Worm (Caenorhabditis elegans) whole organism, mixed stage, embryonic: ENCODE results near the gene dhcr-7.

ENCODE experiments used
- ceh-83 ChIP-seq: fragments of 200-800 bp; sonication (Bioruptor generic); optimal IDR thresholded peaks from 2 replicates; lab custom pipeline; 2018; ENCODE audit warnings: mild to moderate bottlenecking, missing genetic modification characterization, missing compliant biosample characterization
- drap-1 ChIP-seq: fragments of 200-800 bp; sonication (Bioruptor generic); optimal IDR thresholded peaks from 3 replicates; lab custom pipeline; 2018; ENCODE audit warnings: mild to moderate bottlenecking, missing genetic modification characterization, missing compliant biosample characterization
- elt-3 ChIP-seq: fragments of 150-350 bp; optimal IDR thresholded peaks from 2 replicates; lab custom pipeline; 2014; ENCODE audit warnings: missing biosample characterization, missing genetic modification characterization
- hlh-1 ChIP-seq: fragments of 150-350 bp; optimal IDR thresholded peaks from 2 replicates; lab custom pipeline; 2014; ENCODE audit warnings: missing biosample characterization, missing genetic modification reagents, missing genetic modification characterization
- lin-13 ChIP-seq: fragments of 150-350 bp; optimal IDR thresholded peaks from 2 replicates; lab custom pipeline; 2014; ENCODE audit warnings: missing biosample characterization, missing genetic modification characterization
- lsy-2 ChIP-seq: fragments of 150-350 bp; optimal IDR thresholded peaks from 2 replicates; lab custom pipeline; 2014; ENCODE audit warnings: missing biosample characterization, missing genetic modification characterization
- nhr-12 ChIP-seq: fragments of 150-350 bp; optimal IDR thresholded peaks from 2 replicates; lab custom pipeline; 2014; ENCODE audit warnings: missing biosample characterization, missing genetic modification characterization
- nhr-28 ChIP-seq: fragments of 150-350 bp; optimal IDR thresholded peaks from 2 replicates; lab custom pipeline; 2014; ENCODE audit warnings: missing biosample characterization, missing genetic modification characterization
- pha-4 ChIP-seq: fragments of 150-350 bp; optimal IDR thresholded peaks from 2 replicates; lab custom pipeline; 2018; ENCODE audit warnings: missing biosample characterization, missing genetic modification reagents, missing genetic modification characterization
- snpc-4 ChIP-seq: fragments of 150-350 bp; optimal IDR thresholded peaks from 2 replicates; lab custom pipeline; 2014; ENCODE audit warnings: missing biosample characterization, missing genetic modification characterization
- sptf-1 ChIP-seq: sonication (generic microtip); optimal IDR thresholded peaks from 2 replicates; lab custom pipeline; 2017; ENCODE audit warnings: mild to moderate bottlenecking, missing genetic modification characterization, moderate library complexity, missing compliant biosample characterization
- unc-120 ChIP-seq: sonication (generic microtip); optimal IDR thresholded peaks from 2 replicates; lab custom pipeline; 2017; ENCODE audit warnings: missing genetic modification characterization, missing compliant biosample characterization; ENCODE audit not compliant: poor library complexity, severe bottlenecking
- unc-39 ChIP-seq: fragments of 150-350 bp; optimal IDR thresholded peaks from 2 replicates; lab custom pipeline; 2014; ENCODE audit warnings: missing biosample characterization, missing genetic modification characterization
- unc-62 ChIP-seq: fragments of 150-350 bp; optimal IDR thresholded peaks from 2 replicates; lab custom pipeline; 2014; ENCODE audit warnings: missing biosample characterization, missing genetic modification reagents, missing genetic modification characterization

DNA sequence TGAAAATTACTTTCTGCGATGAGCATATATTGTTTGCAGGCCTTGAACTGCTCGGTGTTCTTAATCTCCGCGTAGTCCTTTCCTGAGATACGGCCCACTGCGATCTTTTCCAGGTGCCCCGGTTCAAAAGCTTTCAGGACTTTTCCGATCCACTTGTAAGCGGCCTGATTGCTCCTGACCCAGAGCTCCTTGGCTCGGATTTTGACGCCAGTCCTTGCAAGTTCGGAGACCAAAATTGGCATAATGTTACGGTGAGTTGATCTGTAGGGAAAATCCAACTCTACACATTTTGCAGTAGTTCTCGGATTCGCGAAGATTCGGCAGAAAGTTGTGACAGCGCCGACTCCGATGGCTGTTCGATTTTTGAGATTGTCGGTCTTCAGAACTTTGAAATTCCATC lies 31.8 kb upstream of the dhcr-7 start:
- TF ChIP-seq unc-39 (tag; lab: Kevin White, UChicago) (no peak), drap-1 (GFP tag; lab: Kevin White, UChicago) (no peak), unc-120 (no peak), unc-62 (GFP tag; lab: Kevin White, UChicago) (no peak), lsy-2 (tag; lab: Kevin White, UChicago) (no peak), nhr-28 (tag; lab: Kevin White, UChicago) (no peak), snpc-4 (no peak), pha-4 (tag; lab: Kevin White, UChicago) (no peak), elt-3 (tag; lab: Kevin White, UChicago) (no peak), lin-13 (tag; lab: Kevin White, UChicago) (no peak), sptf-1 (no peak), hlh-1 (tag; lab: Kevin White, UChicago) (no peak), nhr-12 (tag; lab: Kevin White, UChicago) (no peak), ceh-83 (GFP tag; lab: Kevin White, UChicago) (no peak)
